Fruit fly (Drosophila melanogaster) whole organism, embryonic: ENCODE measurements around the gene CG42237.

Source experiments
- ATbp ChIP-seq: fragments of 200-800 bp; sonication (Bioruptor generic); optimal IDR thresholded peaks from 2 replicates; lab custom pipeline; 2017; ENCODE audit warnings: missing biosample characterization, mild to moderate bottlenecking, missing genetic modification characterization, missing genetic modification reagents
- Atf-2 ChIP-seq: fragments of 200-800 bp; sonication (Bioruptor generic); optimal IDR thresholded peaks from 2 replicates; lab custom pipeline; 2016; ENCODE audit warnings: missing biosample characterization, missing genetic modification characterization
- C15 ChIP-seq: fragments of 200-800 bp; sonication (Bioruptor generic); IDR thresholded peaks from 3 replicates; pipeline ENCODE4 v1.3.6; 2022; ENCODE audit warnings: missing biosample characterization, missing genetic modification characterization
- CG11456 ChIP-seq: fragments of 200-800 bp; sonication (Bioruptor generic); IDR thresholded peaks from 3 replicates; pipeline ENCODE4 v1.3.6; 2022; ENCODE audit warnings: missing biosample characterization, missing genetic modification characterization
- CG11695 ChIP-seq: fragments of 200-800 bp; sonication (Bioruptor generic); IDR thresholded peaks from 3 replicates; pipeline ENCODE4 v1.3.6; 2022; ENCODE audit warnings: missing biosample characterization, missing genetic modification characterization
- CG15011 ChIP-seq: fragments of 200-800 bp; sonication (Bioruptor generic); optimal IDR thresholded peaks from 3 replicates; lab custom pipeline; 2018; ENCODE audit warnings: missing biosample characterization, mild to moderate bottlenecking, missing genetic modification characterization
- CG17385 ChIP-seq: fragments of 200-800 bp; sonication (Bioruptor generic); optimal IDR thresholded peaks from 3 replicates; lab custom pipeline; 2018; ENCODE audit warnings: missing biosample characterization, mild to moderate bottlenecking, missing genetic modification characterization
- CG1832 ChIP-seq: fragments of 200-800 bp; sonication (Bioruptor generic); optimal IDR thresholded peaks from 2 replicates; lab custom pipeline; 2017; ENCODE audit warnings: missing biosample characterization, mild to moderate bottlenecking, missing genetic modification characterization, inconsistent platforms
- CG2202 ChIP-seq: fragments of 200-800 bp; sonication (Bioruptor generic); optimal IDR thresholded peaks from 2 replicates; lab custom pipeline; 2018; ENCODE audit warnings: missing biosample characterization, mild to moderate bottlenecking, missing genetic modification characterization
- CG30403 ChIP-seq: fragments of 200-800 bp; sonication (Bioruptor generic); optimal IDR thresholded peaks from 3 replicates; lab custom pipeline; 2016; ENCODE audit warnings: missing biosample characterization, missing genetic modification characterization
- CG31365 ChIP-seq: fragments of 200-800 bp; sonication (Bioruptor generic); optimal IDR thresholded peaks from 2 replicates; lab custom pipeline; 2018; ENCODE audit warnings: missing biosample characterization, mild to moderate bottlenecking, missing genetic modification characterization
- CG32532 ChIP-seq: fragments of 200-800 bp; sonication (Bioruptor generic); IDR thresholded peaks from 2 replicates; pipeline ENCODE4 v1.3.6; 2022; ENCODE audit warnings: missing biosample characterization, missing genetic modification characterization
- CG34422 ChIP-seq: fragments of 200-800 bp; sonication (Bioruptor generic); IDR thresholded peaks from 3 replicates; pipeline ENCODE4 v1.3.6; 2022; ENCODE audit warnings: missing biosample characterization, missing genetic modification characterization
- CG5953 ChIP-seq: fragments of 200-800 bp; sonication (Bioruptor generic); IDR thresholded peaks from 2 replicates; pipeline ENCODE4 v1.3.6; 2022; ENCODE audit warnings: missing biosample characterization, missing genetic modification characterization
- CG7839 ChIP-seq: fragments of 200-800 bp; sonication (Bioruptor generic); optimal IDR thresholded peaks from 3 replicates; lab custom pipeline; 2018; ENCODE audit warnings: missing biosample characterization, mild to moderate bottlenecking, missing genetic modification characterization, moderate library complexity
- CG8281 ChIP-seq: fragments of 200-800 bp; sonication (Bioruptor generic); optimal IDR thresholded peaks from 2 replicates; lab custom pipeline; 2018; ENCODE audit warnings: missing biosample characterization, mild to moderate bottlenecking, missing genetic modification characterization, moderate library complexity
- CG8359 ChIP-seq: fragments of 200-800 bp; sonication (Bioruptor generic); optimal IDR thresholded peaks from 2 replicates; lab custom pipeline; 2017; ENCODE audit warnings: missing biosample characterization, mild to moderate bottlenecking, missing genetic modification characterization, borderline replicate concordance
- CHES-1-like ChIP-seq: fragments of 200-800 bp; sonication (Bioruptor generic); optimal IDR thresholded peaks from 2 replicates; lab custom pipeline; 2016; ENCODE audit warnings: missing biosample characterization, missing genetic modification characterization
- CoRest ChIP-seq: fragments of 200-800 bp; sonication (Bioruptor generic); optimal IDR thresholded peaks from 3 replicates; lab custom pipeline; 2018; ENCODE audit warnings: missing biosample characterization, mild to moderate bottlenecking, missing genetic modification characterization, moderate library complexity
- Dfd ChIP-seq, 2 experiments: fragments of >200 bp; optimal IDR thresholded peaks; 2 replicates each; lab custom pipeline; 2017; ENCODE audit warnings: missing biosample characterization in 2 of 2, missing genetic modification characterization in 2 of 2
- HHEX ChIP-seq: fragments of 200-800 bp; sonication (Bioruptor generic); optimal IDR thresholded peaks from 3 replicates; lab custom pipeline; 2017; ENCODE audit warnings: missing biosample characterization, mild to moderate bottlenecking, missing genetic modification characterization, missing genetic modification reagents
- HLH3B ChIP-seq: fragments of 200-800 bp; sonication (Bioruptor generic); IDR thresholded peaks from 2 replicates; pipeline ENCODE4 v1.3.6; 2022; ENCODE audit warnings: missing biosample characterization, missing genetic modification characterization
- Hmr ChIP-seq: fragments of 200-800 bp; sonication (Bioruptor generic); optimal IDR thresholded peaks from 3 replicates; lab custom pipeline; 2017; ENCODE audit warnings: mild to moderate bottlenecking, missing biosample characterization, missing genetic modification reagents, missing genetic modification characterization
- Hr3 ChIP-seq: fragments of 200-800 bp; sonication (Bioruptor generic); optimal IDR thresholded peaks from 3 replicates; lab custom pipeline; 2016; ENCODE audit warnings: missing biosample characterization, missing genetic modification characterization
- Jarid2 ChIP-seq: fragments of 200-800 bp; sonication (Bioruptor generic); optimal IDR thresholded peaks from 3 replicates; lab custom pipeline; 2017; ENCODE audit warnings: mild to moderate bottlenecking, missing biosample characterization, missing genetic modification reagents, missing genetic modification characterization
- Lim3 ChIP-seq: fragments of 200-800 bp; sonication (Bioruptor generic); IDR thresholded peaks from 2 replicates; pipeline ENCODE4 v1.3.6; 2022; ENCODE audit warnings: missing biosample characterization, missing genetic modification characterization
- Mrtf ChIP-seq: fragments of 200-800 bp; sonication (Bioruptor generic); IDR thresholded peaks from 3 replicates; pipeline ENCODE4 v1.3.6; 2022; ENCODE audit warnings: missing biosample characterization, missing genetic modification characterization
- NC2β ChIP-seq: fragments of 200-800 bp; sonication (Bioruptor generic); optimal IDR thresholded peaks from 2 replicates; lab custom pipeline; 2016; ENCODE audit warnings: missing biosample characterization, missing genetic modification characterization
- Opbp ChIP-seq: fragments of 200-800 bp; sonication (Bioruptor generic); IDR thresholded peaks from 3 replicates; pipeline ENCODE4 v1.3.6; 2022; ENCODE audit warnings: missing biosample characterization, missing genetic modification characterization; ENCODE audit not compliant: partially characterized antibody
- ato ChIP-seq: fragments of 200-800 bp; sonication (Bioruptor generic); IDR thresholded peaks from 2 replicates; pipeline ENCODE4 v1.3.6; 2022; ENCODE audit warnings: missing biosample characterization, missing genetic modification characterization; ENCODE audit not compliant: partially characterized antibody
- cato ChIP-seq: fragments of 200-800 bp; sonication (Bioruptor generic); optimal IDR thresholded peaks from 2 replicates; lab custom pipeline; 2016; ENCODE audit warnings: missing biosample characterization, missing genetic modification characterization, borderline replicate concordance
- chinmo ChIP-seq: fragments of 200-800 bp; sonication (Bioruptor generic); IDR thresholded peaks from 4 replicates; pipeline ENCODE4 v1.3.6; 2022; ENCODE audit warnings: missing biosample characterization, missing genetic modification characterization; ENCODE audit not compliant: partially characterized antibody
- chm ChIP-seq: fragments of 200-800 bp; sonication (Bioruptor generic); IDR thresholded peaks from 2 replicates; pipeline ENCODE4 v1.3.6; 2022; ENCODE audit warnings: missing biosample characterization, missing genetic modification characterization
- da ChIP-seq: fragments of 200-800 bp; sonication (Bioruptor generic); optimal IDR thresholded peaks from 2 replicates; lab custom pipeline; 2016; ENCODE audit warnings: missing biosample characterization, missing genetic modification characterization
- dimm ChIP-seq: fragments of 200-800 bp; sonication (Bioruptor generic); IDR thresholded peaks from 2 replicates; pipeline ENCODE4 v1.3.6; 2022; ENCODE audit warnings: missing biosample characterization, missing genetic modification characterization
- dpn ChIP-seq, 2 experiments: fragments of 200-800 bp; sonication (Bioruptor generic); optimal IDR thresholded peaks; 3 replicates each; lab custom pipeline; 2016; ENCODE audit warnings: missing biosample characterization in 2 of 2, missing genetic modification characterization in 2 of 2
- lmd ChIP-seq: fragments of 200-800 bp; sonication (Bioruptor generic); IDR thresholded peaks from 2 replicates; pipeline ENCODE4 v1.3.6; 2022; ENCODE audit warnings: missing biosample characterization, missing genetic modification characterization
- mirr ChIP-seq: fragments of 200-800 bp; sonication (Bioruptor generic); optimal IDR thresholded peaks from 3 replicates; lab custom pipeline; 2018; ENCODE audit warnings: missing biosample characterization, mild to moderate bottlenecking, missing genetic modification characterization
- nmo ChIP-seq: fragments of 200-800 bp; sonication (Bioruptor generic); optimal IDR thresholded peaks from 2 replicates; lab custom pipeline; 2018; ENCODE audit warnings: missing biosample characterization, mild to moderate bottlenecking, missing genetic modification characterization, moderate library complexity
- otp ChIP-seq: fragments of 200-800 bp; sonication (Bioruptor generic); IDR thresholded peaks from 3 replicates; pipeline ENCODE4, ENCODE4 v1.3.6; 2022; ENCODE audit warnings: missing biosample characterization, missing genetic modification characterization
- pan ChIP-seq, 4 experiments: fragments of >200 bp in 3 of 4; fragments of 200-800 bp in 1 of 4; sonication (Bioruptor generic) in 1 of 4; optimal IDR thresholded peaks in 3 of 4; IDR thresholded peaks in 1 of 4; 2 replicates each; pipeline versions ENCODE4 v1.3.6 to Lab custom; 2017 to 2022; ENCODE audit warnings: missing biosample characterization in 2 of 4, missing genetic modification characterization in 2 of 4, mixed read lengths in 1 of 4
- pnt ChIP-seq: fragments of 200-800 bp; sonication (Bioruptor generic); optimal IDR thresholded peaks from 3 replicates; lab custom pipeline; 2016; ENCODE audit warnings: missing biosample characterization, missing genetic modification characterization
- row ChIP-seq: fragments of 200-800 bp; sonication (Bioruptor generic); IDR thresholded peaks from 3 replicates; pipeline ENCODE4 v1.3.6; 2022; ENCODE audit warnings: missing biosample characterization, missing genetic modification characterization
- shn ChIP-seq: fragments of 200-800 bp; sonication (Bioruptor generic); optimal IDR thresholded peaks from 3 replicates; lab custom pipeline; 2016; ENCODE audit warnings: missing biosample characterization, missing genetic modification characterization
- sqz ChIP-seq: fragments of 200-800 bp; sonication (Bioruptor generic); optimal IDR thresholded peaks from 3 replicates; lab custom pipeline; 2018; ENCODE audit warnings: missing biosample characterization, mild to moderate bottlenecking, missing genetic modification characterization
- trem ChIP-seq: fragments of 200-800 bp; optimal IDR thresholded peaks from 3 replicates; lab custom pipeline; 2019; ENCODE audit warnings: missing biosample characterization, mild to moderate bottlenecking, missing genetic modification characterization, moderate library complexity
- zfh1 ChIP-seq: fragments of 200-800 bp; sonication (Bioruptor generic); IDR thresholded peaks from 3 replicates; pipeline ENCODE4 v1.3.6; 2022; ENCODE audit warnings: missing biosample characterization, missing genetic modification characterization

The CG42237 gene

DNA sequence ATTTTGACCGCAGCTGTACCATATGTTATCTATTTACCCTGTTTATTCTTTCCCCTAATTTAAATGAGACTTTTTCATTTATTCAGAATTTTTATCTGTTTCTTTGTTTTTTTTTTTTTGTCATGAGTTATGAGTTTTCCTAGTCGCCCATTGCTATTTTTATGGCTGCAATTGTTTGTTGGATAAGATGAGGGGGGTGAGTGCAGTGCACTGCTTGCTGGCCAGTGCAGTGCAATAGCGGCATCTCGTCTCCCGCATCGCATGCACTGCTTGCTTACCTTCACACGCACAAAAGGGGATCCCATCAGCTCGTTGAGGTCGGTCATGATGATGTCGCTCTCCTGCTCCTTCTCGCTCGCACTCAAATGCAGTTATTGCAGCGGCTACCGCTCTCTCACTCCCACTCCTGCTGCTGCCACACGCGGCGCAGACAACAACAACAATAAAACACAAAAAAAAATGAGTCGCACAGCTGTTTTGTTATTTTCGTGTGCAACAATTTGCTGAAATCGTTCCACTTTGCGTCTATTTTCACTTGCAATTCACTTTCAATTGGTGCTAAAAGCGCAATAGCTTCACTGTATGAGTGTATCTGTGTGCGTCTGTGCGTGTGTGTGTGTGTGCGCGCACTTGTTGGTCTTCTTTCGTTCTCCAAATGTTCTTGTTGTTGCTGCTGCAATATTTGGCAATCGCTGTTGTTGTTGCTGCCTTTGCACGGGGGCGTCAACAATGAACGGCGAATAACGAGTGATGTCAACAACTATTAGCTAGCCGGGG lies 13.2 kb downstream of the CG42237 start (continued):
- peak; percentile 41 for TF ChIP-seq shn (GFP tag; lab: Kevin White, UChicago)
- no peak for TF ChIP-seq Jarid2 (GFP tag; lab: Kevin White, UChicago)
- TF ChIP-seq Atf-2 = peak; percentile 34
- TF ChIP-seq pan (optimal IDR thresholded peaks at IDR 0.05; lab: Kevin White, UChicago) = no peak
- TF ChIP-seq pan (GFP tag; optimal IDR thresholded peaks at IDR 0.05 in 1 of 2, IDR thresholded peaks at IDR 0.05 in 1 of 2) = peak in 1 of 2 experiments; percentile 30
- no peak for TF ChIP-seq Hmr (GFP tag; lab: Kevin White, UChicago)
- TF ChIP-seq da (GFP tag; lab: Kevin White, UChicago) = peak; percentile 1
- TF ChIP-seq chinmo (GFP tag; lab: Robert Waterston, UW) = no peak; the same call in 1 of the 4 replicates
- no peak for TF ChIP-seq Lim3 (GFP tag; lab: Robert Waterston, UW)
- TF ChIP-seq CG7839 (tag; lab: Kevin White, UChicago) = peak; percentile 24
- TF ChIP-seq CG34422 = 0 out of 3 replicates have a peak, but pooled peaks have one; percentile 39
- TF ChIP-seq CG15011 = no peak
- TF ChIP-seq dpn (GFP tag; optimal IDR thresholded peaks at IDR 0.05; lab: Kevin White, UChicago) = peak; percentile 10 to 32
- no peak for TF ChIP-seq CG8359
- TF ChIP-seq HHEX = no peak
- peak; percentile 63 for TF ChIP-seq sqz (GFP tag; lab: Kevin White, UChicago)
- TF ChIP-seq NC2β = peak; percentile 51
- TF ChIP-seq zfh1 (GFP tag; lab: Robert Waterston, UW) = peak; percentile 61; the same call in 1 of the 3 replicates
- TF ChIP-seq HLH3B (GFP tag; lab: Robert Waterston, UW) = peak; percentile 27; the same call in 1 of the 2 replicates
- TF ChIP-seq chm (GFP tag; lab: Robert Waterston, UW) = 0 out of 2 replicates have a peak, but pooled peaks have one; percentile 57
- TF ChIP-seq CoRest (tag; lab: Kevin White, UChicago) = no peak
- peak; percentile 35 for TF ChIP-seq pnt (GFP tag; lab: Kevin White, UChicago)
- TF ChIP-seq trem (tag; lab: Kevin White, UChicago) = no peak
- peak; percentile 2 for TF ChIP-seq CHES-1-like (GFP tag; lab: Kevin White, UChicago)
- TF ChIP-seq Dfd (GFP tag; optimal IDR thresholded peaks at IDR 0.05; lab: Kevin White, UChicago) = peak in 1 of 2 experiments; percentile 51
- TF ChIP-seq CG31365 (tag; lab: Kevin White, UChicago) = peak; percentile 97
- peak; percentile 45; the same call in 1 of the 3 replicates for TF ChIP-seq otp (GFP tag; lab: Robert Waterston, UW)
- no peak for TF ChIP-seq C15 (GFP tag; lab: Robert Waterston, UW)
- peak; percentile 37; the same call in 2 of the 3 replicates for TF ChIP-seq row (GFP tag; lab: Robert Waterston, UW)
- TF ChIP-seq CG11695 (GFP tag; lab: Robert Waterston, UW) = peak; percentile 36; the same call in 1 of the 3 replicates
- no peak for TF ChIP-seq dimm (GFP tag; lab: Robert Waterston, UW)
- TF ChIP-seq CG32532 (GFP tag; lab: Robert Waterston, UW) = no peak
- TF ChIP-seq Mrtf = no peak
- TF ChIP-seq Opbp (GFP tag; lab: Robert Waterston, UW) = peak; percentile 47; the same call in 1 of the 3 replicates
- peak; percentile 18; the same call in 1 of the 2 replicates for TF ChIP-seq ato (GFP tag; lab: Robert Waterston, UW)
- TF ChIP-seq CG30403 (GFP tag; lab: Kevin White, UChicago) = peak; percentile 55
- peak; percentile 37 for TF ChIP-seq ATbp (GFP tag; lab: Kevin White, UChicago)
- no peak for TF ChIP-seq CG11456 (GFP tag; lab: Robert Waterston, UW)
- TF ChIP-seq CG17385 (GFP tag; lab: Kevin White, UChicago) = peak; percentile 23
- TF ChIP-seq Hr3 = peak; percentile 9
- peak; percentile 16 for TF ChIP-seq nmo (GFP tag; lab: Kevin White, UChicago)
- peak; percentile 54 for TF ChIP-seq lmd (GFP tag; lab: Robert Waterston, UW)
- 0 out of 2 replicates have a peak, but pooled peaks have one; percentile 10 for TF ChIP-seq CG5953 (GFP tag; lab: Robert Waterston, UW)
- peak; percentile 74 for TF ChIP-seq CG1832 (GFP tag; lab: Kevin White, UChicago)
- TF ChIP-seq mirr (GFP tag; lab: Kevin White, UChicago) = no peak
- peak; percentile 22 for TF ChIP-seq cato (GFP tag; lab: Kevin White, UChicago)
- peak; percentile 32 for TF ChIP-seq CG2202
- TF ChIP-seq CG8281 (tag; lab: Kevin White, UChicago) = no peak
